Fruit fly (Drosophila melanogaster) whole organism, wandering third instar larva: ENCODE measurements around the gene mRpL17.

Experiments
- Abd-B ChIP-seq: fragments of >200 bp; optimal IDR thresholded peaks from 2 replicates; lab custom pipeline; 2017; ENCODE audit warnings: missing biosample characterization, missing genetic modification characterization
- Hr83 ChIP-seq: fragments of 200-300 bp; sonication (Bioruptor generic); optimal IDR thresholded peaks from 2 replicates; lab custom pipeline; 2016; ENCODE audit warnings: missing biosample characterization, mild to moderate bottlenecking, missing genetic modification characterization, moderate library complexity; ENCODE audit not compliant: poor library complexity, severe bottlenecking
- psq ChIP-seq: fragments of 200-800 bp; sonication (Bioruptor generic); optimal IDR thresholded peaks from 3 replicates; lab custom pipeline; 2017; ENCODE audit warnings: missing biosample characterization, mild to moderate bottlenecking, missing genetic modification characterization, moderate library complexity
- sv ChIP-seq: fragments of 200-800 bp; sonication (Bioruptor generic); optimal IDR thresholded peaks from 3 replicates; lab custom pipeline; 2016; ENCODE audit warnings: missing biosample characterization, missing genetic modification characterization

dm6 chr3L:233251-233650, 31.3 kb upstream of the mRpL17 start, which contains the start of gene CG34453:
- TF ChIP-seq psq (GFP tag; lab: Kevin White, UChicago) (no peak), Hr83 (GFP tag; lab: Kevin White, UChicago) (no peak), Abd-B (GFP tag; lab: Kevin White, UChicago) (no peak), sv (no peak)
